Fruit fly (Drosophila melanogaster) whole organism, prepupa: ENCODE data around the gene CG4116.

Experiments used
- CG11294 ChIP-seq: fragments of 200-800 bp; sonication (Bioruptor generic); IDR thresholded peaks from 2 replicates; pipeline ENCODE4 v1.3.6; 2022; ENCODE audit warnings: missing biosample characterization, missing genetic modification characterization
- CG11902 ChIP-seq: fragments of 200-800 bp; sonication (Bioruptor generic); optimal IDR thresholded peaks from 3 replicates; lab custom pipeline; 2016; ENCODE audit warnings: missing biosample characterization, missing genetic modification characterization
- CG15336 ChIP-seq: fragments of 200-800 bp; sonication (Bioruptor generic); IDR thresholded peaks from 2 replicates; pipeline ENCODE4 v1.3.6; 2022; ENCODE audit warnings: missing biosample characterization, missing genetic modification characterization
- CG16779 ChIP-seq: fragments of 200-800 bp; sonication (Bioruptor generic); optimal IDR thresholded peaks from 3 replicates; lab custom pipeline; 2017; ENCODE audit warnings: missing biosample characterization, mild to moderate bottlenecking, missing genetic modification characterization
- CG8119 ChIP-seq: fragments of 200-800 bp; sonication (Bioruptor generic); IDR thresholded peaks from 3 replicates; pipeline ENCODE4 v1.3.6; 2022; ENCODE audit warnings: missing biosample characterization, missing genetic modification characterization
- Eip75B ChIP-seq: fragments of 200-800 bp; sonication (Bioruptor generic); optimal IDR thresholded peaks from 3 replicates; lab custom pipeline; 2016; ENCODE audit warnings: missing biosample characterization, missing genetic modification characterization
- Hr39 ChIP-seq: fragments of 200-800 bp; sonication (Bioruptor generic); optimal IDR thresholded peaks from 2 replicates; lab custom pipeline; 2016; ENCODE audit warnings: missing biosample characterization, missing genetic modification characterization
- Lpt ChIP-seq: fragments of 200-800 bp; sonication (Bioruptor generic); optimal IDR thresholded peaks from 3 replicates; lab custom pipeline; 2016; ENCODE audit warnings: missing biosample characterization, missing genetic modification characterization
- OdsH ChIP-seq: fragments of 200-800 bp; sonication (Bioruptor generic); optimal IDR thresholded peaks from 3 replicates; lab custom pipeline; 2016; ENCODE audit warnings: missing biosample characterization, missing genetic modification characterization
- dsx ChIP-seq: fragments of 200-800 bp; optimal IDR thresholded peaks from 3 replicates; lab custom pipeline; 2019; ENCODE audit warnings: missing biosample characterization, mild to moderate bottlenecking, missing genetic modification characterization, moderate library complexity; ENCODE audit not compliant: poor library complexity, severe bottlenecking
- eg ChIP-seq: fragments of 200-800 bp; sonication (Bioruptor generic); IDR thresholded peaks from 3 replicates; pipeline ENCODE4 v1.3.6; 2022; ENCODE audit warnings: missing biosample characterization, missing genetic modification characterization
- salr ChIP-seq, 2 experiments: fragments of 200-800 bp; sonication (Bioruptor generic); optimal IDR thresholded peaks; 3 replicates each; lab custom pipeline; 2016 to 2018; ENCODE audit warnings: missing biosample characterization in 2 of 2, missing genetic modification characterization in 2 of 2, mild to moderate bottlenecking in 1 of 2
- vri ChIP-seq: fragments of 200-800 bp; sonication (Bioruptor generic); optimal IDR thresholded peaks from 3 replicates; lab custom pipeline; 2016; ENCODE audit warnings: missing biosample characterization, mild to moderate bottlenecking, missing genetic modification characterization

- TF ChIP-seq salr (GFP tag; optimal IDR thresholded peaks at IDR 0.05; lab: Kevin White, UChicago) (no peak), Hr39 (GFP tag; lab: Kevin White, UChicago) (no peak), dsx (GFP tag; lab: Kevin White, UChicago) (no peak), CG8119 (GFP tag; lab: Robert Waterston, UW) (no peak), OdsH (GFP tag; lab: Kevin White, UChicago) (no peak), Eip75B (GFP tag; lab: Kevin White, UChicago) (no peak), vri (no peak), CG15336 (GFP tag; lab: Robert Waterston, UW) (no peak), eg (GFP tag; lab: Robert Waterston, UW) (no peak), Lpt (GFP tag; lab: Kevin White, UChicago) (no peak), CG16779 (tag; lab: Kevin White, UChicago) (no peak), CG11294 (GFP tag; lab: Robert Waterston, UW) (no peak), CG11902 (no peak)
Measured at dm6 chrX:3067462-3067861, at the start of gene CG4116.
